Worm (Caenorhabditis elegans): ENCODE measurements around the gene trul-1.
A peak's percentile ranks its signal among the peaks of the same experiment; 100 is the strongest.

Gene trul-1

ce11 chrII:288705-289205 is 6.4 kb upstream of the trul-1 start, which contains the start of gene mrpl-41 (continued):
- TF ChIP-seq F57C9.4 (tag; optimal IDR thresholded peaks at IDR 0.05): peak; percentile 3
- TF ChIP-seq Y67H2A.10 (GFP tag; conservative IDR thresholded peaks at IDR 0.05): no peak
- TF ChIP-seq B0019.2 (GFP tag; conservative IDR thresholded peaks at IDR 0.05): no peak
- no peak for TF ChIP-seq pbrm-1 (GFP tag; IDR thresholded peaks at IDR 0.05)
- TF ChIP-seq efl-1 (GFP tag; optimal IDR thresholded peaks at IDR 0.05): no peak
- TF ChIP-seq Y95B8A.8 (GFP tag; IDR thresholded peaks at IDR 0.05): no peak
- TF ChIP-seq Y56A3A.18 (GFP tag; IDR thresholded peaks at IDR 0.05): no peak
- TF ChIP-seq cebp-1 (GFP tag; IDR thresholded peaks at IDR 0.05): no peak
- peak; percentile 28 for TF ChIP-seq cebp-1 (tag; optimal IDR thresholded peaks at IDR 0.05)
- TF ChIP-seq ztf-28 (GFP tag; IDR thresholded peaks at IDR 0.05): no peak
- peak; percentile 43 for TF ChIP-seq F52B5.7 (tag; optimal IDR thresholded peaks at IDR 0.05)
- TF ChIP-seq lin-35 (GFP tag; optimal IDR thresholded peaks at IDR 0.05): peak in 1 of 3 experiments; percentile 21

- TF ChIP-seq ztf-18 (tag; optimal IDR thresholded peaks at IDR 0.05): no peak
- no peak for TF ChIP-seq lin-26 (GFP tag; IDR thresholded peaks at IDR 0.05)
- TF ChIP-seq F49E8.2 (tag; optimal IDR thresholded peaks at IDR 0.05; ENCODE audit: insufficient read depth): no peak
- TF ChIP-seq B0261.1 (tag; optimal IDR thresholded peaks at IDR 0.05): no peak
- TF ChIP-seq ceh-100 (GFP tag; IDR thresholded peaks at IDR 0.05): no peak
- no peak for TF ChIP-seq Y53G8AR.9 (GFP tag; conservative IDR thresholded peaks at IDR 0.05)
- no peak for TF ChIP-seq madf-6 (GFP tag; IDR thresholded peaks at IDR 0.05)
- no peak for TF ChIP-seq F22D6.2 (tag; optimal IDR thresholded peaks at IDR 0.05)
- TF ChIP-seq ztf-22 (GFP tag; optimal IDR thresholded peaks at IDR 0.05): no peak
- TF ChIP-seq gei-17 (GFP tag; optimal IDR thresholded peaks at IDR 0.05): no peak
- TF ChIP-seq ztf-3 (GFP tag; optimal IDR thresholded peaks at IDR 0.05): no peak
- TF ChIP-seq nhr-80 (tag; optimal IDR thresholded peaks at IDR 0.05): no peak
- no peak for TF ChIP-seq ceh-27 (GFP tag; optimal IDR thresholded peaks at IDR 0.05)
- no peak for TF ChIP-seq tbx-9 (tag; optimal IDR thresholded peaks at IDR 0.05; ENCODE audit: borderline replicate concordance)
- TF ChIP-seq D2030.7 (GFP tag; IDR thresholded peaks at IDR 0.05): no peak
- TF ChIP-seq K11D2.4 (GFP tag; IDR thresholded peaks at IDR 0.05): no peak
- no peak for TF ChIP-seq lag-1 (GFP tag; IDR thresholded peaks at IDR 0.05)
- no peak for TF ChIP-seq K12H6.12 (tag; optimal IDR thresholded peaks at IDR 0.05)
Measured at ce11 chrII:286551-286724, 4.1 kb upstream of the trul-1 start, which contains the start of gene misc-1. misc-1 (plus strand) TSS chrII:286625.

- TF ChIP-seq snpc-4 (GFP tag; optimal IDR thresholded peaks at IDR 0.05) (no peak), snpc-4 (tag; optimal IDR thresholded peaks at IDR 0.05) (peak in 3 of 4 experiments; percentile 24 to 52 (median 41)), zfh-2 (GFP tag; conservative IDR thresholded peaks at IDR 0.05) (no peak), pbrm-1 (GFP tag; IDR thresholded peaks at IDR 0.05) (peak; percentile 46; the same call in 1 of the 2 replicates), ekl-4 (GFP tag; IDR thresholded peaks at IDR 0.05) (peak; percentile 33; the same call in 1 of the 2 replicates), Y67H2A.10 (GFP tag; conservative IDR thresholded peaks at IDR 0.05) (no peak), rcor-1 (GFP tag; IDR thresholded peaks at IDR 0.05) (peak; percentile 47), let-607 (tag; optimal IDR thresholded peaks at IDR 0.05) (peak in 1 of 2 experiments; percentile 27), lin-35 (GFP tag; optimal IDR thresholded peaks at IDR 0.05) (peak in 1 of 3 experiments; percentile 96), B0035.1 (tag; optimal IDR thresholded peaks at IDR 0.05) (no peak), ceh-27 (GFP tag; optimal IDR thresholded peaks at IDR 0.05) (no peak), D2030.7 (GFP tag; IDR thresholded peaks at IDR 0.05) (0 out of 2 replicates have a peak, but pooled peaks have one; percentile 48), F57C9.4 (tag; optimal IDR thresholded peaks at IDR 0.05) (no peak), K12H6.12 (tag; optimal IDR thresholded peaks at IDR 0.05) (peak; percentile 44), zim-3 (tag; optimal IDR thresholded peaks at IDR 0.05) (no peak), snpc-1.3 (tag; optimal IDR thresholded peaks at IDR 0.05; ENCODE audit: insufficient read depth) (peak; percentile 64), bed-1 (GFP tag; IDR thresholded peaks at IDR 0.05) (no peak), Y53F4B.3 (GFP tag; IDR thresholded peaks at IDR 0.05) (no peak), dox-1 (GFP tag; IDR thresholded peaks at IDR 0.05) (peak; percentile 59), attf-5 (GFP tag; optimal IDR thresholded peaks at IDR 0.05) (peak; percentile 52), tlf-1 (GFP tag; optimal IDR thresholded peaks at IDR 0.05) (peak; percentile 7)
Measured at ce11 chrII:285627-286550, 3.5 kb upstream of the trul-1 start, which contains the start of gene B0432.10. B0432.10 (minus strand) TSS chrII:286275.

Data from whole organism, young adult.